Fruit fly (Drosophila melanogaster) whole organism, prepupa: ENCODE results near the gene CG43330.

Experiments
- CG11762 ChIP-seq: fragments of 200-800 bp; sonication (Bioruptor generic); optimal IDR thresholded peaks from 3 replicates; lab custom pipeline; 2016; ENCODE audit warnings: missing biosample characterization, missing genetic modification characterization; ENCODE audit not compliant: insufficient read depth
- CG16779 ChIP-seq: fragments of 200-800 bp; sonication (Bioruptor generic); optimal IDR thresholded peaks from 3 replicates; lab custom pipeline; 2017; ENCODE audit warnings: missing biosample characterization, mild to moderate bottlenecking, missing genetic modification characterization
- CG8319 ChIP-seq: fragments of 200-800 bp; sonication (Bioruptor generic); optimal IDR thresholded peaks from 3 replicates; lab custom pipeline; 2016; ENCODE audit warnings: missing biosample characterization, missing genetic modification characterization
- Eip75B ChIP-seq: fragments of 200-800 bp; sonication (Bioruptor generic); optimal IDR thresholded peaks from 3 replicates; lab custom pipeline; 2016; ENCODE audit warnings: missing biosample characterization, missing genetic modification characterization
- Lpt ChIP-seq: fragments of 200-800 bp; sonication (Bioruptor generic); optimal IDR thresholded peaks from 3 replicates; lab custom pipeline; 2016; ENCODE audit warnings: missing biosample characterization, missing genetic modification characterization
- Met ChIP-seq: fragments of 200-800 bp; sonication (Bioruptor generic); optimal IDR thresholded peaks from 3 replicates; lab custom pipeline; 2016; ENCODE audit warnings: missing biosample characterization, missing genetic modification characterization
- acj6 ChIP-seq: fragments of 200-800 bp; sonication (Bioruptor generic); optimal IDR thresholded peaks from 3 replicates; lab custom pipeline; 2016; ENCODE audit warnings: missing biosample characterization, missing genetic modification characterization
- topi ChIP-seq: fragments of 200-800 bp; sonication (Bioruptor generic); optimal IDR thresholded peaks from 3 replicates; lab custom pipeline; 2016; ENCODE audit warnings: missing biosample characterization, missing genetic modification characterization

DNA sequence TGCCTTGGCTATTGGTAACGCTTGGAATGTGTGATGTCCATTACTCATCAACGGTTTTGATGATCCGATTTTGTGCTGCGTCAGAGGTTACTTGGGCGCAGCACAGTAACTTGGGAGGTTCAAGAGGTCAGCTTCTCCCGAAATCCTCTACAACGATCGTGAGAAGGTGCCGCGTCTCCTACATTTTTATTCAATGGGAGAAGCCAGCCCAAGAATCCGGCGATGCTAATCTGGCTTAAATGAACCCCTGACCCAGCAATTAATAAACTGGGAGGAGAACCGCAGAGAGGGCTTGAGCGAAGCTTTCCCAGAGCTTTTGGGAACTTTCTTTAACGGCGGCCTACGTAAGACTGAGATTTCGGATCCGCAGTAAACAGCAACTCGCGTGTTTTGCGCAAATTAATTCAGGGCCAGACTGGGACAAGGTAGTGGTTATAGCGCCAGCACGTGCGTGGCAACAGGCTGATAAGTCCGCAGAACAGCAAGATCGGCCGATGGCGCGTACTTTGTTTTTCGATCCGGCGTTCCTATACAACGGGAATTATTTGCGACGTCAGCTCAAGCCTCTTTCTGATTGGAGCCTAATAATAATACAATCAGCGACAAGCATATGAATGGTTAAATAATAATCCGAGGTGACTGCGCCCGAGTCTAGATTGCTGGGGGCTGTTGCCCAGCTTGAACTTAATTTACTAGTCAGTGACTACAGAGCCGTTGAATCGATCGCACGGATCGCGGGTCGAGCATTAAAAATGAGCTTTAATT, 30.0 kb downstream of the CG43330 start, which contains the start of gene CG11425:
- TF ChIP-seq Met (GFP tag; lab: Kevin White, UChicago) (no peak), topi (no peak), Eip75B (GFP tag; lab: Kevin White, UChicago) (no peak), CG8319 (GFP tag; lab: Kevin White, UChicago) (no peak), acj6 (no peak), CG16779 (tag; lab: Kevin White, UChicago) (no peak), Lpt (GFP tag; lab: Kevin White, UChicago) (no peak), CG11762 (GFP tag; lab: Kevin White, UChicago) (no peak)
